Worm (Caenorhabditis elegans): Measurements from ENCODE around the gene ges-1.

ges-1 gene

DNA sequence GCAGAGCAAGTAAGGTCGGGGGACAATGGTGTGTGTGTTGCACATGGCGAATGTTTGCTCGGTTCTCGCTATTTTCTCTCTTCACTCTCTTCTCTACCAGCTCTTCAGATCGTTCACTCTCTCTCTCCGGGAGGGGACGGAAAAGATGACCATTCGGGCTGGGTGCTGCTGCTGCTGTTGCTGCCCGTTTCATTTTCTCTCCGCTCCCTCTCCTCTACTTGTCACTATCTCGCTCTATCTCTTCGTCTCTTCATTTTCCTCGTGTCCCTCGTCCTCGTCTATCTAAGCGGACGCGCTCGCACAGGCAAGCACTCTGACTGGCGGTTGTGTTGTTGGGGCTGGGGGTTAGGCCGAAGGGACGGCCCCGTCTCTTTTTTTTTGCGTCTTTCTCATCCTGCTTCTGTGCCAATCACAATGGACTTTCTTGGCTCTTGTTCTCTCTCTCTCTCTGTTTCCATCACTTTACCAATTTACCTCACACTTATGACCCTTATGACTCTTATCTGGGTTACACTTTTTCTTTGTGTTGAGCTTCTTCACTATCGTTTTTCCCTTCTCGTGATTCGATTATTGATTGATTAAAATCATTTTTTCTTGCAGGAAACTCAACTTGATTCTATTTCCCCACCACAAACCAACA lies 42.7 kb upstream of the ges-1 start, which contains the start of the genes F53E2.2 and unc-60 (continued):
- TF ChIP-seq nfya-1 (tag; optimal IDR thresholded peaks at IDR 0.05; ENCODE audit: borderline replicate concordance, insufficient read depth): no peak
- no peak for TF ChIP-seq attf-3 (GFP tag; conservative IDR thresholded peaks at IDR 0.05)
- TF ChIP-seq unc-62 (GFP tag; optimal IDR thresholded peaks at IDR 0.05): no peak
- TF ChIP-seq ceh-91 (GFP tag; IDR thresholded peaks at IDR 0.05): no peak
- no peak for TF ChIP-seq ceh-79 (tag; optimal IDR thresholded peaks at IDR 0.05)
- peak; percentile 29 for TF ChIP-seq madf-10 (tag; optimal IDR thresholded peaks at IDR 0.05)
- TF ChIP-seq tlf-1 (GFP tag; optimal IDR thresholded peaks at IDR 0.05): no peak
- peak; percentile 50 for TF ChIP-seq lin-40 (tag; optimal IDR thresholded peaks at IDR 0.05)
- TF ChIP-seq let-607 (tag; optimal IDR thresholded peaks at IDR 0.05): no peak
- TF ChIP-seq C06A6.2 (GFP tag; conservative IDR thresholded peaks at IDR 0.05): peak; percentile 47; the same call in 1 of the 2 replicates
- no peak for TF ChIP-seq T07F8.4 (tag; optimal IDR thresholded peaks at IDR 0.05)
- TF ChIP-seq efl-1 (GFP tag; optimal IDR thresholded peaks at IDR 0.05): no peak
- TF ChIP-seq egl-18 (GFP tag; IDR thresholded peaks at IDR 0.05): no peak
- TF ChIP-seq egrh-3 (GFP tag; IDR thresholded peaks at IDR 0.05): peak; percentile 68
- no peak for TF ChIP-seq fkh-3 (tag; optimal IDR thresholded peaks at IDR 0.05)
- peak; percentile 34 for TF ChIP-seq atf-7 (tag; optimal IDR thresholded peaks at IDR 0.05)
- no peak for TF ChIP-seq F37B4.10 (GFP tag; IDR thresholded peaks at IDR 0.05)
- TF ChIP-seq snpc-1.3 (tag; optimal IDR thresholded peaks at IDR 0.05; ENCODE audit: insufficient read depth): no peak
- TF ChIP-seq snpc-4 (GFP tag; optimal IDR thresholded peaks at IDR 0.05): no peak
- TF ChIP-seq snpc-4 (tag; optimal IDR thresholded peaks at IDR 0.05): peak in 2 of 4 experiments; percentile 39 to 48
- no peak for TF ChIP-seq ccch-3 (GFP tag; optimal IDR thresholded peaks at IDR 0.05)
- TF ChIP-seq K12H6.12 (tag; optimal IDR thresholded peaks at IDR 0.05): peak; percentile 46
- TF ChIP-seq Y95B8A.8 (GFP tag; IDR thresholded peaks at IDR 0.05): no peak
- no peak for TF ChIP-seq snpc-3.4 (tag; optimal IDR thresholded peaks at IDR 0.05)
- no peak for TF ChIP-seq Y79H2A.3 (GFP tag; conservative IDR thresholded peaks at IDR 0.05)
- TF ChIP-seq zim-3 (tag; optimal IDR thresholded peaks at IDR 0.05): no peak
- no peak for TF ChIP-seq snpc-1.1 (tag; optimal IDR thresholded peaks at IDR 0.05; ENCODE audit: insufficient read depth)
- no peak for TF ChIP-seq somi-1 (GFP tag; optimal IDR thresholded peaks at IDR 0.05)
- TF ChIP-seq hmg-1.2 (GFP tag; IDR thresholded peaks at IDR 0.05): peak; percentile 67; the same call in 1 of the 2 replicates
- no peak for TF ChIP-seq pha-4 (tag; optimal IDR thresholded peaks at IDR 0.05)
- 0 out of 2 replicates have a peak, but pooled peaks have one; percentile 36 for TF ChIP-seq ceh-40 (GFP tag; IDR thresholded peaks at IDR 0.05)
- TF ChIP-seq him-1 (tag; optimal IDR thresholded peaks at IDR 0.05): no peak
- no peak for TF ChIP-seq nhr-27 (tag; optimal IDR thresholded peaks at IDR 0.05)
- TF ChIP-seq chd-7 (tag; optimal IDR thresholded peaks at IDR 0.05): peak; percentile 17
- no peak for TF ChIP-seq hrde-1 (tag; optimal IDR thresholded peaks at IDR 0.05; ENCODE audit: borderline replicate concordance)
- TF ChIP-seq K11D2.4 (GFP tag; IDR thresholded peaks at IDR 0.05): 0 out of 2 replicates have a peak, but pooled peaks have one; percentile 42
- no peak for TF ChIP-seq lag-1 (GFP tag; IDR thresholded peaks at IDR 0.05)
- TF ChIP-seq dpff-1 (tag; optimal IDR thresholded peaks at IDR 0.05): no peak
- no peak for TF ChIP-seq lsl-1 (GFP tag; optimal IDR thresholded peaks at IDR 0.05)
- no peak for TF ChIP-seq athp-1 (tag; optimal IDR thresholded peaks at IDR 0.05)
- TF ChIP-seq Y53G8AR.9 (GFP tag; conservative IDR thresholded peaks at IDR 0.05): 0 out of 2 replicates have a peak, but pooled peaks have one; percentile 41
- TF ChIP-seq cebp-2 (GFP tag; IDR thresholded peaks at IDR 0.05): 0 out of 2 replicates have a peak, but pooled peaks have one; percentile 54
- no peak for TF ChIP-seq lin-54 (GFP tag; optimal IDR thresholded peaks at IDR 0.05)
- no peak for TF ChIP-seq Y56A3A.18 (GFP tag; IDR thresholded peaks at IDR 0.05)
- TF ChIP-seq die-1 (tag; optimal IDR thresholded peaks at IDR 0.05): peak; percentile 30
- TF ChIP-seq mes-4 (tag; optimal IDR thresholded peaks at IDR 0.05): no peak
- TF ChIP-seq Y67H2A.10 (GFP tag; conservative IDR thresholded peaks at IDR 0.05): no peak
